Worm (Caenorhabditis elegans): ENCODE data around the gene pmk-2.
A peak's percentile ranks its signal among the peaks of the same experiment; 100 is the strongest.

pmk-2 gene

DNA sequence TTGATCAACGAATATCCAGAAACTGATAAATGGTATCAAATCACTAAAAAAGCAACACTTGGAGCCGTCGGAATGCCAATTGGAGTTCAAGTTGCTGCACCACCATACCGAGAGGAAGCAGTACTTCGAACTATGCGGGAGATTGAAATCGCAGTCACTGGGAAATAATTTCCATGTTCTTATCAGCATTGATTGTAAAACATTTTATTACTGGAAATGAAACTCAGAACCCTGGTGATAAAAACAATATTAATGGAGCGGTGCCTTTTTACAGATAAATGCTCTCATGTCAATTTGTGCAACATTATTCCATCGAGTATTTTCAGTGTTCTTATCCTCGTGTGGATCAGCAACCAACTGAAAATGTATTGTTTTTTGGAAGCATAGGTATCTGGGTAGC is 18.5 kb downstream of the pmk-2 start:
- peak; percentile 9 for TF ChIP-seq tlp-1 (tag; optimal IDR thresholded peaks at IDR 0.05)
- no peak for TF ChIP-seq pax-3 (tag; optimal IDR thresholded peaks at IDR 0.05)
- TF ChIP-seq mdl-1 (tag; optimal IDR thresholded peaks at IDR 0.05): no peak
- TF ChIP-seq elt-2 (tag; optimal IDR thresholded peaks at IDR 0.05): peak; percentile 37

DNA sequence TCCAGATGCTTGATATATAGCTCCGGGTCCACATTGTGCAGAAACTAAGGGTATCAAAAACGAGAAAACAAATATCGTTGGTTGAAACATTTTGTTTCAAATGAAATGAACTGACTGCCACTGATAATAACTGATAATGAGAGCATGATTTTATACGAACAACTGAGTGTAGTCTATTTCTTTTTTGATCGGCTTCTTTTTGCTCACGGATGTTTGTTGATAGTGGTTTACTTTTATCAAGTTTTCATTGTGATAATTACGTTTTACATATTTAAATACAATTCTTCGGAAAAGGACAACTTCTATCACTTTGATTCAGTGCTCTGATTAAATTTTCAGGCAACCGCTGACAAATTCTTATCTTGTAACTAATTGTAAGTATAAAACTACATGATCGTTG is 20.4 kb downstream of the pmk-2 start, which contains the start of gene clec-51:
Gene clec-51, minus strand, starts transcription at position 114 of the 400 bp plus-strand sequence.
- TF ChIP-seq ets-5 (GFP tag; IDR thresholded peaks at IDR 0.05) (no peak), pag-3 (tag; optimal IDR thresholded peaks at IDR 0.05; ENCODE audit: borderline replicate concordance, insufficient read depth) (no peak), ceh-8 (GFP tag; optimal IDR thresholded peaks at IDR 0.05) (no peak), pqm-1 (tag; optimal IDR thresholded peaks at IDR 0.05) (no peak), elt-2 (tag; optimal IDR thresholded peaks at IDR 0.05) (peak; percentile 92)

ce11 chrIV:8164515-8164914 is 21.2 kb downstream of the pmk-2 start:
- TF ChIP-seq nhr-77 (tag; optimal IDR thresholded peaks at IDR 0.05): no peak
- TF ChIP-seq nhr-85 (tag): no peak
- TF ChIP-seq vab-15 (tag; optimal IDR thresholded peaks at IDR 0.05): no peak
- TF ChIP-seq ztf-11 (tag; optimal IDR thresholded peaks at IDR 0.05): no peak
- TF ChIP-seq pax-3 (tag; optimal IDR thresholded peaks at IDR 0.05): no peak
- no peak for TF ChIP-seq hlh-17 (GFP tag; optimal IDR thresholded peaks at IDR 0.05; ENCODE audit: borderline replicate concordance)
- TF ChIP-seq fkh-4 (tag; optimal IDR thresholded peaks at IDR 0.05; ENCODE audit: borderline replicate concordance): no peak
- TF ChIP-seq jun-1 (tag; optimal IDR thresholded peaks at IDR 0.05): no peak
- no peak for TF ChIP-seq unc-98 (GFP tag; IDR thresholded peaks at IDR 0.05)
- no peak for TF ChIP-seq ceh-63 (GFP tag; optimal IDR thresholded peaks at IDR 0.05)
- no peak for TF ChIP-seq nhr-76 (tag; optimal IDR thresholded peaks at IDR 0.05)
- no peak for TF ChIP-seq nhr-47 (tag; optimal IDR thresholded peaks at IDR 0.05)
- no peak for TF ChIP-seq nhr-12 (tag; optimal IDR thresholded peaks at IDR 0.05)
- TF ChIP-seq nhr-90 (tag; optimal IDR thresholded peaks at IDR 0.05; ENCODE audit: poor library complexity): no peak

- TF ChIP-seq F16B12.6 (tag; optimal IDR thresholded peaks at IDR 0.05) (no peak), elt-3 (tag; optimal IDR thresholded peaks at IDR 0.05) (no peak), snu-23 (GFP tag; optimal IDR thresholded peaks at IDR 0.05) (no peak), alr-1 (tag; optimal IDR thresholded peaks at IDR 0.05; ENCODE audit: borderline replicate concordance) (no peak)
These were observed 22.6 kb downstream of the pmk-2 start, which contains the start of gene B0218.7 for ce11 chrIV:8165950-8166349. Gene B0218.7 (minus strand): TSS chrIV:8166050.

ce11 chrIV:8168660-8169059 is 25.4 kb downstream of the pmk-2 start, which contains the start of gene clec-52:
Gene clec-52 (minus strand): TSS chrIV:8168760.
- TF ChIP-seq elt-2 (tag; optimal IDR thresholded peaks at IDR 0.05) (peak; percentile 25), ztf-4 (tag; optimal IDR thresholded peaks at IDR 0.05) (no peak)

DNA sequence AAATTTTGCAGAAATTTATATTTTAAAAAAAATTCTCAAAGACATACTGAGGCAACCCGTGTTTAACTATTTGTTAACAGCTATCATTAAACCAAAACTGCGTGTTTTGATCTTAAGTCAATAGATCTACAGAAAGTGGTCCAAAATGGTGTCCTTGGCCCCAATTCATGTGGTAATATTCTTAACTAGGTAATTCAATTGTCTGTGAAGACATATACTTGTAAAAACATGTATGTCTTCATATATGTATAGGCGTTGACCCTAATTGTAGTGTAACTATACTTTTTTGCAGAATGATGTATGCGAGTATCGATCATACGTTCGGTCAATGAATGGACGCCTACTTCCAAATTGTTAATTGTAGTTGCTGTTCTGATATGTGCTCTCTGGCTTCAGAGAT is 26.4 kb downstream of the pmk-2 start, which contains the start of gene C07G1.15:
Gene C07G1.15, plus strand, starts transcription at position 301 of the 400 bp plus-strand sequence.
- TF ChIP-seq hpl-2 (GFP tag; optimal IDR thresholded peaks at IDR 0.05) (no peak), grh-1 (GFP tag; IDR thresholded peaks at IDR 0.05) (no peak), zag-1 (tag; optimal IDR thresholded peaks at IDR 0.05) (no peak), nhr-84 (tag; optimal IDR thresholded peaks at IDR 0.05) (no peak), nhr-90 (tag; optimal IDR thresholded peaks at IDR 0.05; ENCODE audit: poor library complexity) (no peak), egl-13 (tag; optimal IDR thresholded peaks at IDR 0.05) (no peak), sptf-1 (tag; optimal IDR thresholded peaks at IDR 0.05) (no peak), mep-1 (tag; optimal IDR thresholded peaks at IDR 0.05) (no peak), nhr-77 (tag; optimal IDR thresholded peaks at IDR 0.05) (no peak), vab-15 (tag; optimal IDR thresholded peaks at IDR 0.05) (no peak), C16A3.4 (tag; optimal IDR thresholded peaks at IDR 0.05) (no peak), aly-2 (tag; optimal IDR thresholded peaks at IDR 0.05) (no peak), alr-1 (tag; optimal IDR thresholded peaks at IDR 0.05; ENCODE audit: borderline replicate concordance) (no peak)

All from whole organism, L1 larva.